Worm (Caenorhabditis elegans) whole organism, late embryonic: ENCODE results near the gene srd-21.
"Not testable (repeated sequence)": the region's sequence is repeated elsewhere in the genome, so short reads cannot be mapped to it uniquely, and the experiment has no call there.

Experiments used
- K02D7.2 ChIP-seq: sonication (generic microtip); optimal IDR thresholded peaks from 2 replicates; lab custom pipeline; 2017; ENCODE audit warnings: mild to moderate bottlenecking, missing genetic modification characterization, missing compliant biosample characterization
- T23F11.4 ChIP-seq: fragments of 200-800 bp; sonication (Bioruptor generic); optimal IDR thresholded peaks from 2 replicates; lab custom pipeline; 2018; ENCODE audit warnings: mild to moderate bottlenecking, missing genetic modification characterization, missing compliant biosample characterization
- ama-1 ChIP-seq: fragments of 150-350 bp; optimal IDR thresholded peaks from 2 replicates; lab custom pipeline; 2014
- ceh-19 ChIP-seq: fragments of 200-800 bp; sonication (Bioruptor generic); optimal IDR thresholded peaks from 2 replicates; lab custom pipeline; 2018; ENCODE audit warnings: mild to moderate bottlenecking, missing genetic modification characterization, missing compliant biosample characterization
- ceh-31 ChIP-seq: sonication (generic microtip); optimal IDR thresholded peaks from 2 replicates; lab custom pipeline; 2016; ENCODE audit warnings: missing genetic modification characterization, missing compliant biosample characterization
- ceh-34 ChIP-seq: sonication (generic microtip); optimal IDR thresholded peaks from 2 replicates; lab custom pipeline; 2016; ENCODE audit warnings: mild to moderate bottlenecking, missing genetic modification characterization, missing compliant biosample characterization
- ceh-48 ChIP-seq: sonication (generic microtip); optimal IDR thresholded peaks from 2 replicates; lab custom pipeline; 2016; ENCODE audit warnings: missing genetic modification characterization, inconsistent platforms, missing compliant biosample characterization
- ceh-6 ChIP-seq: fragments of 200-800 bp; sonication (Bioruptor generic); optimal IDR thresholded peaks from 2 replicates; lab custom pipeline; 2018; ENCODE audit warnings: mild to moderate bottlenecking, missing genetic modification characterization, missing compliant biosample characterization
- che-1 ChIP-seq: sonication (generic microtip); optimal IDR thresholded peaks from 2 replicates; lab custom pipeline; 2016; ENCODE audit warnings: mild to moderate bottlenecking, missing genetic modification characterization, missing compliant biosample characterization
- dmd-4 ChIP-seq: sonication (generic microtip); optimal IDR thresholded peaks from 2 replicates; lab custom pipeline; 2016; ENCODE audit warnings: borderline replicate concordance, missing genetic modification characterization, missing compliant biosample characterization
- fax-1 ChIP-seq: sonication (generic microtip); optimal IDR thresholded peaks from 2 replicates; lab custom pipeline; 2016; ENCODE audit warnings: missing genotype, missing genetic modification characterization, missing compliant biosample characterization
- fkh-6 ChIP-seq: sonication (generic microtip); optimal IDR thresholded peaks from 2 replicates; lab custom pipeline; 2016; ENCODE audit warnings: missing genetic modification characterization, missing compliant biosample characterization
- hlh-6 ChIP-seq: sonication (generic microtip); optimal IDR thresholded peaks from 2 replicates; lab custom pipeline; 2016; ENCODE audit warnings: missing genotype, missing genetic modification characterization, missing compliant biosample characterization
- nfya-1 ChIP-seq: sonication (generic microtip); optimal IDR thresholded peaks from 2 replicates; lab custom pipeline; 2017; ENCODE audit warnings: missing genetic modification characterization, mild to moderate bottlenecking, missing compliant biosample characterization, antibody characterized with exemption, moderate library complexity
- npax-4 ChIP-seq: sonication (generic microtip); optimal IDR thresholded peaks from 2 replicates; lab custom pipeline; 2016; ENCODE audit warnings: missing genetic modification characterization, missing compliant biosample characterization
- pag-3 ChIP-seq: sonication (generic microtip); optimal IDR thresholded peaks from 2 replicates; lab custom pipeline; 2016; ENCODE audit warnings: missing compliant biosample characterization, missing genetic modification characterization, borderline replicate concordance
- pat-9 ChIP-seq: fragments of 200-800 bp; sonication (Bioruptor generic); optimal IDR thresholded peaks from 2 replicates; lab custom pipeline; 2018; ENCODE audit warnings: mild to moderate bottlenecking, missing genetic modification characterization, moderate library complexity, missing compliant biosample characterization
- pha-4 ChIP-seq: fragments of 150-350 bp; optimal IDR thresholded peaks from 2 replicates; lab custom pipeline; 2018; ENCODE audit warnings: missing biosample characterization, missing genetic modification reagents, missing genetic modification characterization
- pqm-1 ChIP-seq: sonication (generic microtip); optimal IDR thresholded peaks from 2 replicates; lab custom pipeline; 2016; ENCODE audit warnings: missing genetic modification characterization, missing compliant biosample characterization
- pros-1 ChIP-seq: fragments of 150-350 bp; optimal IDR thresholded peaks from 2 replicates; lab custom pipeline; 2014; ENCODE audit warnings: missing biosample characterization, missing genetic modification reagents, missing genetic modification characterization
- sox-2 ChIP-seq: fragments of 200-800 bp; sonication (Bioruptor generic); IDR thresholded peaks from 2 replicates; pipeline ENCODE4 v1.3.6; 2022; ENCODE audit warnings: missing genetic modification reagents, missing genetic modification characterization, missing compliant biosample characterization
- sox-4 ChIP-seq: sonication (generic microtip); optimal IDR thresholded peaks from 2 replicates; lab custom pipeline; 2017; ENCODE audit warnings: mild to moderate bottlenecking, missing genetic modification characterization, inconsistent platforms, missing compliant biosample characterization
- syd-9 ChIP-seq: sonication (generic microtip); optimal IDR thresholded peaks from 2 replicates; lab custom pipeline; 2016; ENCODE audit warnings: mild to moderate bottlenecking, missing genetic modification characterization, moderate library complexity, missing compliant biosample characterization
- tbx-2 ChIP-seq: sonication (generic microtip); optimal IDR thresholded peaks from 2 replicates; lab custom pipeline; 2016; ENCODE audit warnings: missing genetic modification characterization, missing compliant biosample characterization
- tbx-7 ChIP-seq: sonication (generic microtip); optimal IDR thresholded peaks from 2 replicates; lab custom pipeline; 2016; ENCODE audit warnings: missing genotype, missing genetic modification characterization, missing compliant biosample characterization
- unc-3 ChIP-seq, 2 experiments: fragments of 200-800 bp in 1 of 2; sonication (Bioruptor generic) in 1 of 2; sonication (generic microtip) in 1 of 2; conservative IDR thresholded peaks in 1 of 2; optimal IDR thresholded peaks in 1 of 2; 2 replicates each; pipeline versions ENCODE4 v1.3.6 to Lab custom; 2016 to 2022; ENCODE audit warnings: missing compliant biosample characterization in 2 of 2, missing genetic modification characterization in 2 of 2, missing genetic modification reagents in 1 of 2
- unc-86 ChIP-seq: sonication (generic microtip); optimal IDR thresholded peaks from 2 replicates; lab custom pipeline; 2016; ENCODE audit warnings: missing genetic modification characterization, missing compliant biosample characterization

srd-21 gene

DNA sequence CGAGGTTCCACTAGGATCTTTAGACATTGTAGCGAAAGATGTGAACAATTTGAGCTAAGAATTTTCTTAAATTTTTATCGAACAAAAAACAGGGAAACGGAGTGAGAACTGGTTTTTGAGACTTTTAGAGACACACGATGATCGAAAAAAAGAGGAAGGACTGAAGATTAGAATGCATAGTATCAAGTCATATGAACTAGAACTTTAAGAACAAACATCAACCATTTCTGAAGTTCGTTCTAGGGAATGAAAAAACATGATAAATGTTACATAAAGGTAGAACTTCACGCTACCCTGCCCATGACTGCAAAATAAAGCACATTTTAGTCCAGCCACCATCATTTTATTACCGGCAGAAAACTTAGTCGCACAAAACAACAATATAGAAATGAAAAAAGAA lies 16.7 kb downstream of the srd-21 start, which contains the start of gene W06G6.9:
Gene W06G6.9 (minus strand): TSS at position 101 of the 400 bp plus-strand sequence.
- TF ChIP-seq che-1 (tag; lab: Kevin White, UChicago) (no peak), ceh-48 (tag; lab: Kevin White, UChicago) (no peak), npax-4 (tag; lab: Kevin White, UChicago) (no peak), K02D7.2 (tag; lab: Kevin White, UChicago) (no peak), pha-4 (no peak), pat-9 (no peak), dmd-4 (tag; lab: Kevin White, UChicago) (no peak), sox-4 (tag; lab: Kevin White, UChicago) (no peak), pros-1 (tag; lab: Kevin White, UChicago) (no peak), fax-1 (tag; lab: Kevin White, UChicago) (no peak), T23F11.4 (no peak), pqm-1 (tag; lab: Kevin White, UChicago) (no peak), nfya-1 (tag; lab: Kevin White, UChicago) (no peak), unc-86 (no peak), tbx-2 (tag; lab: Kevin White, UChicago) (no peak)

DNA sequence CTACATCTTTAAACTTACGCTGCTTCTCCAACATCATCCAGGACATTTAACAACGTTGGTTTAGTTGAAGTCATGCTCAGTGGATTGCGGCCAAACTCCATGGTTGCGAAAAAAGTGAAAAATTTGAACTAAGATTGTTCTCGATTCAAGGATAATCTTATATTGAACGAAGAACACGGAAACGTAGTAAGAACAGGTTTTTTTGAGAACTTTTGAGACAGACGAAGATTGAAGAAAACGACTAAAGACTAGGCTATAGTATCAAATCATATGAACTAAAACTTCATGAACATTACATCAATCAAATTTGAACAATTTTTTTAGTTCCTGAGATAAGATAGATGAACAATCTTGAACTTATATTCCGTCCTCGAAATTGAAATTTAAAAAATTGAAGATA lies 17.4 kb downstream of the srd-21 start, which contains the start of gene W06G6.10:
Gene W06G6.10 (minus strand): TSS at position 101 of the 400 bp plus-strand sequence.
- TF ChIP-seq hlh-6 (tag; lab: Kevin White, UChicago) (no peak), fkh-6 (tag; lab: Kevin White, UChicago) (no peak), unc-3 (GFP tag; conservative IDR thresholded peaks at IDR 0.05; lab: Robert Waterston, UW) (no peak), unc-3 (tag; optimal IDR thresholded peaks at IDR 0.05; lab: Kevin White, UChicago) (no peak), ceh-31 (tag; lab: Kevin White, UChicago) (no peak)

- TF ChIP-seq syd-9 (no peak), ama-1 (no peak), K02D7.2 (tag; lab: Kevin White, UChicago) (no peak), dmd-4 (tag; lab: Kevin White, UChicago) (no peak), pqm-1 (tag; lab: Kevin White, UChicago) (no peak), ceh-31 (tag; lab: Kevin White, UChicago) (no peak)
These were observed 18.8 kb downstream of the srd-21 start, which contains the start of gene W06G6.20 for ce11 chrV:16648317-16649018. Gene W06G6.20, minus strand, starts transcription at chrV:16648367.

ce11 chrV:16649200-16649599 lies 19.5 kb downstream of the srd-21 start, which contains the start of gene W06G6.11:
Gene W06G6.11, minus strand, starts transcription at chrV:16649300.
- not testable (repeated sequence) for TF ChIP-seq pag-3; ceh-34 (tag; lab: Kevin White, UChicago); sox-2 (GFP tag; lab: Robert Waterston, UW)

ce11 chrV:16654242-16654641 lies 24.5 kb downstream of the srd-21 start, which contains the start of gene W06G6.15:
Gene W06G6.15, plus strand, starts transcription at chrV:16654542.
- not testable (repeated sequence) for TF ChIP-seq pat-9; tbx-7 (tag; lab: Kevin White, UChicago); che-1 (tag; lab: Kevin White, UChicago)

DNA sequence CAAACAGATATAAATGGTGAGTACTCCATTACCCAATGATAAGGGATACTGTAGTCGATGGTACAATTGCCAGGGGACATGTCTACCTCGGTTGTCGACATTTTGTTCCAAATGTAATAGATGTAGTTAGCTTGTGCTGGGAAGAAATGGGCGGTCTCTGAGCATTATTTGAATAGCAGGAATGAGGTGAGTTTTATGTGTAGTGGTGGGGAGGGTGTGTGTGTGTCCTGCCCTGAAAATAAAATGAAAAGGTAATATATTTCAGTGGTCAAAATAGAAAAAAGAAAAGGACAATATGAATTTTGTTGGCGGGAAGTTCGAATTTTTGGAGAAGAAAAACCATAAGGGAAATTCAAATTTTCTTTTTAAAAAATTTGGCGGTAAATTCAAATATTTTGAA lies 31.1 kb downstream of the srd-21 start, which contains the start of gene Y70C5B.2:
Gene Y70C5B.2 (minus strand): TSS at position 101 of the 400 bp plus-strand sequence.
- TF ChIP-seq ceh-19; ceh-48 (tag; lab: Kevin White, UChicago); ceh-6 (GFP tag; lab: Kevin White, UChicago): not testable (repeated sequence)
